Worm (Caenorhabditis elegans): ENCODE data around the gene Y45G5AM.4.

The Y45G5AM.4 gene

ce11 chrV:4189618-4190017 lies 26.6 kb downstream of the Y45G5AM.4 start:
- no peak for TF ChIP-seq sea-1 (GFP tag; conservative IDR thresholded peaks at IDR 0.05)
- no peak for TF ChIP-seq B0310.2 (tag; optimal IDR thresholded peaks at IDR 0.05)
- no peak for TF ChIP-seq tbx-11 (GFP tag; IDR thresholded peaks at IDR 0.05)
- TF ChIP-seq F13C5.2 (tag; optimal IDR thresholded peaks at IDR 0.05): no peak
- no peak for TF ChIP-seq flt-1 (GFP tag; IDR thresholded peaks at IDR 0.05)
- no peak for TF ChIP-seq pes-1 (GFP tag; IDR thresholded peaks at IDR 0.05)
- TF ChIP-seq ceh-36 (tag; optimal IDR thresholded peaks at IDR 0.05): no peak
- TF ChIP-seq hnd-1 (tag; optimal IDR thresholded peaks at IDR 0.05): no peak

DNA sequence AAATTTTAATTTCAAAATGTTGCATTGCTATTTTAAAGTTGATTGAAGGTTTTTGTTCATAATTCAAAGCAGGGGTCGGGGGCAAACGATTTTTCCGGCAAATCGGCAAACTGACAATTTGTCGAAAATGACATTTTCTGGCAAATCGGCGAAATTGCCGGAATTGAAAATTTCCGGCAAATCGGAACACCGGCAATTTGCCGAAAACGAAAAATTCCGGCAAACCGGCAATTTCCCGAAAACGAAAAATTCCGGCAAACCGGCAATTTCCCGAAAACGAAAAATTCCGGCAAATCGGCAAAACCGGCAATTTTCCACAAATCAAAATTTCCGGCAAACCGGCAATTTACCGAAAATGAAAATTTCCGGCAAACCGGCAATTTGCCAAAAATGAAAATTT lies 27.2 kb downstream of the Y45G5AM.4 start:
- no peak for TF ChIP-seq ceh-13 (GFP tag; optimal IDR thresholded peaks at IDR 0.05)
- TF ChIP-seq sea-1 (GFP tag; conservative IDR thresholded peaks at IDR 0.05): no peak
- no peak for TF ChIP-seq tbx-37 (GFP tag; conservative IDR thresholded peaks at IDR 0.05)
- TF ChIP-seq B0310.2 (tag; optimal IDR thresholded peaks at IDR 0.05): no peak

DNA sequence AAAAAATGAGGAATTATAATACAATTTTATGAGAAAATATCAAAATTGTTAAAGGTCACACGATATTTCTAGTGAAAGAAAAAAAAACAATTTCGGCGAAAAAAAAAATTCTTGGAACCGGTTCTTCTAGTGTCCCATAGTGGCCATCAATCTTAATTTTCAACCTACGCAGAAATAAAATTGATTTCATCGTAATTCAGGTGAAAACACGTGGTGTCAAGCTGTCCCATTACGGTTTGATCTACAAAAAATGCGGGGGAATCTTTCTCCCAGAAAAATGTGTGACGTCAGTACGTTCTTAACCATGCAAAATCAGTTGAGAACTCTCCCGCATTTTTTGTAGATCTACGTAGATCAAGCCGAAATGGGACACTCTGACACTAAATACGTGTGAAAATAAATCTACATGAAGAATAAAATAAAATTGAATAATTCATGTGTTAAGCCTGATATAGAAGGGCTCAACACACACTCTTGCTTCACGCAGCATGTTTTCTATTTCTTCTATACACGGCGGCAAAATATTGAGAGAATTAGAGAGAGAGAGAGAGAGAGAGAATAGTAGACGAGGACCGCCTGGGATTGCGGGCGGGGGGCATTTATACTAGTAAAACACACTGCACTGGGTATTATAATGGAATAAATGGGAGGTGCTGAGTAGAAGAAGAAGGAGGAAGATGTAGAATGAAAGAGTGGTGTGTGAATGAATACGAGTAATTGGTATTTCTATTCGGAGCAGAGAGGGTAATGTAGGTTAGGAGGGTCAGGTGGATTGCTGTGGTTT lies 29.9 kb downstream of the Y45G5AM.4 start:
- TF ChIP-seq scrt-1 (GFP tag; IDR thresholded peaks at IDR 0.05) (no peak), ama-1 (optimal IDR thresholded peaks at IDR 0.05) (no peak), ceh-36 (tag; optimal IDR thresholded peaks at IDR 0.05) (no peak), ets-7 (tag; optimal IDR thresholded peaks at IDR 0.05) (no peak), sea-1 (GFP tag; conservative IDR thresholded peaks at IDR 0.05) (no peak)

DNA sequence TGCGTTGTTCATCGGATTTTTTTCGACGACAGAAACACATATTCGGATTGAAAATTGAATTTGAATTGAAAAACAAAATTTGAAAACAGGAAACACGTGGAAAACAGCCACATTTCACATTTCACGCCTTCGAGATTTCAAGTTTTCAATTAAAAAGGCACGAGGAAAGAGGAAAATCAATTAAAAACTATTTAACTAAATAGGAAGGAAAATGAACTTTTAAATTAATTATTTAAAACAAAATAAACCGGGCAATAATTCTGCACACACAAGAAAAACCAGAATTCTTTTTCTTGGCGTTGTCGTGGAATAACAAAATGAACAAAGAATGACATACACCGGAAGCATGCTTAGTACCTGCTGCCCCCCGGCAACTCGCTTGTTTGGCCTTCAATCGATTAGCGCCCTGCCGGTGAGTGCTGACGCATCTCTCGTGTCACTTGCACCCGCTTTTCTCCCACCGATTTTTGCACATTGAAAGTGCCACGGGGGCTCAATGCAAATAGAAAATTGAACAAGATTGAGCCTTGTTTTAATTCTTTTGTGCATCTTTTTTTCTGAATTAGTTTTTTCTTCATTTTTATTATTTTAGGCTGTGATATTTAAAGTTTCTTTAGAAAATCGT lies 31.7 kb downstream of the Y45G5AM.4 start, which contains the start of gene Y45G5AM.9:
Gene Y45G5AM.9 (minus strand): TSS at position 51 of the 625 bp plus-strand sequence.
- no peak for TF ChIP-seq tbx-11 (GFP tag; IDR thresholded peaks at IDR 0.05)
- TF ChIP-seq ceh-36 (tag; optimal IDR thresholded peaks at IDR 0.05): peak; percentile 0
- TF ChIP-seq flt-1 (GFP tag; IDR thresholded peaks at IDR 0.05): peak; percentile 56; the same call in 1 of the 2 replicates
- TF ChIP-seq aly-1 (tag; optimal IDR thresholded peaks at IDR 0.05): no peak
- no peak for TF ChIP-seq hmbx-1 (tag; optimal IDR thresholded peaks at IDR 0.05)
- TF ChIP-seq tra-4 (tag; optimal IDR thresholded peaks at IDR 0.05): no peak
- TF ChIP-seq F13C5.2 (tag; optimal IDR thresholded peaks at IDR 0.05): peak; percentile 65
- peak; percentile 79 for TF ChIP-seq hmg-4 (GFP tag; optimal IDR thresholded peaks at IDR 0.05)
- peak; percentile 73 for TF ChIP-seq pes-1 (GFP tag; IDR thresholded peaks at IDR 0.05)
- TF ChIP-seq sea-1 (GFP tag; conservative IDR thresholded peaks at IDR 0.05): no peak
- no peak for TF ChIP-seq ama-1 (optimal IDR thresholded peaks at IDR 0.05)
- TF ChIP-seq scrt-1 (GFP tag; IDR thresholded peaks at IDR 0.05): no peak
- TF ChIP-seq ets-7 (tag; optimal IDR thresholded peaks at IDR 0.05): peak; percentile 59
- TF ChIP-seq tbx-37 (GFP tag; conservative IDR thresholded peaks at IDR 0.05): 0 out of 2 replicates have a peak, but pooled peaks have one; percentile 20
- peak; percentile 11 for TF ChIP-seq hnd-1 (tag; optimal IDR thresholded peaks at IDR 0.05)
- no peak for TF ChIP-seq B0310.2 (tag; optimal IDR thresholded peaks at IDR 0.05)
- TF ChIP-seq ceh-13 (GFP tag; optimal IDR thresholded peaks at IDR 0.05): peak; percentile 11

ce11 chrV:4195283-4195682 lies 32.3 kb downstream of the Y45G5AM.4 start, which contains the start of gene algn-5:
Gene algn-5, plus strand, starts transcription at chrV:4195577.
- TF ChIP-seq pes-1 (GFP tag; IDR thresholded peaks at IDR 0.05) (no peak), tbx-11 (GFP tag; IDR thresholded peaks at IDR 0.05) (no peak), hnd-1 (tag; optimal IDR thresholded peaks at IDR 0.05) (no peak), ama-1 (optimal IDR thresholded peaks at IDR 0.05) (no peak), scrt-1 (GFP tag; IDR thresholded peaks at IDR 0.05) (no peak), sea-1 (GFP tag; conservative IDR thresholded peaks at IDR 0.05) (no peak), hmbx-1 (tag; optimal IDR thresholded peaks at IDR 0.05) (no peak), flt-1 (GFP tag; IDR thresholded peaks at IDR 0.05) (no peak), ceh-36 (tag; optimal IDR thresholded peaks at IDR 0.05) (no peak), F13C5.2 (tag; optimal IDR thresholded peaks at IDR 0.05) (no peak), tra-4 (tag; optimal IDR thresholded peaks at IDR 0.05) (no peak), ets-7 (tag; optimal IDR thresholded peaks at IDR 0.05) (no peak), tbx-37 (GFP tag; conservative IDR thresholded peaks at IDR 0.05) (no peak)

ce11 chrV:4199185-4199584 lies 36.2 kb downstream of the Y45G5AM.4 start, which contains the start of gene rpac-40:
Gene rpac-40, plus strand, starts transcription at chrV:4199485.
- TF ChIP-seq ama-1 (optimal IDR thresholded peaks at IDR 0.05): no peak
- TF ChIP-seq ceh-13 (GFP tag; optimal IDR thresholded peaks at IDR 0.05): no peak
- TF ChIP-seq hmbx-1 (tag; optimal IDR thresholded peaks at IDR 0.05): no peak
- TF ChIP-seq hmg-4 (GFP tag; optimal IDR thresholded peaks at IDR 0.05): no peak
- no peak for TF ChIP-seq aly-1 (tag; optimal IDR thresholded peaks at IDR 0.05)
- no peak for TF ChIP-seq pes-1 (GFP tag; IDR thresholded peaks at IDR 0.05)
- no peak for TF ChIP-seq flt-1 (GFP tag; IDR thresholded peaks at IDR 0.05)
- no peak for TF ChIP-seq sea-1 (GFP tag; conservative IDR thresholded peaks at IDR 0.05)

DNA sequence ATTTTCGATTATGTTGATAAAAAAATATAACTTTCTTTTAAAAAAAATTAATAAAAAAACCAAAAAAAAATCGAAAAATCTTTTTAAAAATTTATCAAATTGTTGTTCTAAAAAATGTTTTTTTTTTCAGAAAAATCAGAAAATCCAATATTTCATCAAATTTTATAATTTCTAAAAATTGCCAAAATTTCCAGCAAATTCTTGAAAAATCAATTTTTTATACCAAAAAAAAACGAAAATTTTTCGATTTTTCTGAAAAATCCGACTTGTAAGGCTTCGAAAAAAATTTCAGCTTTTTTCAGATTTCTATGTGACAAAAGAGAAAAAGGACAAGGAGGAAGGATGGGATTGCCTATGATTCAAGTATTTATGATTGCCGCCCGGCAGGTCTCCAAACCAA lies 41.4 kb downstream of the Y45G5AM.4 start, which contains the start of gene H43I07.1:
Gene H43I07.1 (plus strand): TSS at position 301 of the 400 bp plus-strand sequence.
- TF ChIP-seq tbx-11 (GFP tag; IDR thresholded peaks at IDR 0.05): no peak
- no peak for TF ChIP-seq hnd-1 (tag; optimal IDR thresholded peaks at IDR 0.05)
- TF ChIP-seq tbx-37 (GFP tag; conservative IDR thresholded peaks at IDR 0.05): no peak
- TF ChIP-seq ceh-13 (GFP tag; optimal IDR thresholded peaks at IDR 0.05): no peak
- no peak for TF ChIP-seq F13C5.2 (tag; optimal IDR thresholded peaks at IDR 0.05)
- no peak for TF ChIP-seq hmg-4 (GFP tag; optimal IDR thresholded peaks at IDR 0.05)

DNA sequence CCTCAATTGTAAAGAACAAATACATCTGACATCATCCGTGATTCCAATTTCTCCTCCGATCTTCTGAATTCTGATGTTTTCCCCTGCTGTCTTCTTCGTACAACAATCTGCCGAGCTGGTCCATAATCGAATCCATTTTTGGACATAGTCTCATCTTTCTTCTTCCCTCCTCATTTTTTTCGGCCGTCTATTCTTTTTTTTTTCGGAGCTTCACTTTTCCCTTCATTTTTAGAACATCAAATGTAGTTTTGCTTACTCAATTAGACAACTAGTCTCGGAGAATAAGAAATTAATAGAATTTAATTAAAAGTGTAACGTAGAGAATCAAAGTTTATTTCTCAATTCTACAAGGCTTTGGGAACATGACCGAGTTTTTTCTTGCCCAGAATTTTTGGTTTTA lies 48.5 kb downstream of the Y45G5AM.4 start:
- TF ChIP-seq flt-1 (GFP tag; IDR thresholded peaks at IDR 0.05) (no peak), ama-1 (optimal IDR thresholded peaks at IDR 0.05) (no peak), F13C5.2 (tag; optimal IDR thresholded peaks at IDR 0.05) (no peak), tra-4 (tag; optimal IDR thresholded peaks at IDR 0.05) (no peak), ceh-36 (tag; optimal IDR thresholded peaks at IDR 0.05) (no peak), B0310.2 (tag; optimal IDR thresholded peaks at IDR 0.05) (no peak), hmbx-1 (tag; optimal IDR thresholded peaks at IDR 0.05) (no peak), hmg-4 (GFP tag; optimal IDR thresholded peaks at IDR 0.05) (no peak), tbx-37 (GFP tag; conservative IDR thresholded peaks at IDR 0.05) (no peak), hnd-1 (tag; optimal IDR thresholded peaks at IDR 0.05) (no peak), aly-1 (tag; optimal IDR thresholded peaks at IDR 0.05) (no peak)

All from whole organism, early embryonic.